Worm (Caenorhabditis elegans) whole organism, dauer: ENCODE results near the gene srd-56.

Source experiments
- unc-62 ChIP-seq: sonication (generic microtip); optimal IDR thresholded peaks from 2 replicates; lab custom pipeline; 2017; ENCODE audit warnings: missing biosample characterization, missing genetic modification reagents, missing genetic modification characterization

Gene srd-56

DNA sequence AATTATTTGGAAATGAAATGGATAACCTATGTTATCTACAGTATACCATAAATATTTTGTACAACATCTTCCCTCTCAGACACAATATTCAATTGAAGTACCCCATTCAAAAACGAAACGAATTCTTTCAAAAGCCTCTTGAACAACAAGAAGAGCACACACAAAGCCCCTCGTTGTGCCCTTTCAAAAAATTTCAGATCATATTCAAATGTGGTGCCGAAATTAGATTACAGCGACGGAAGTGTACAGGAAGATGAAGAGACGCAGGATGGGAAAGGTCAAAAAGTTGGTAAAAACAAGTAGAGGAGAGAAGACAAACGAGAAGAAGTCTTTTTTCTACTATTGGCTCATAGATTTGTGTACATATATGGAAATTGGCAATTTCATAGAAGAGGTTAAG lies 26.9 kb downstream of the srd-56 start:
- no peak for TF ChIP-seq unc-62 (GFP tag; lab: Kevin White, UChicago)

DNA sequence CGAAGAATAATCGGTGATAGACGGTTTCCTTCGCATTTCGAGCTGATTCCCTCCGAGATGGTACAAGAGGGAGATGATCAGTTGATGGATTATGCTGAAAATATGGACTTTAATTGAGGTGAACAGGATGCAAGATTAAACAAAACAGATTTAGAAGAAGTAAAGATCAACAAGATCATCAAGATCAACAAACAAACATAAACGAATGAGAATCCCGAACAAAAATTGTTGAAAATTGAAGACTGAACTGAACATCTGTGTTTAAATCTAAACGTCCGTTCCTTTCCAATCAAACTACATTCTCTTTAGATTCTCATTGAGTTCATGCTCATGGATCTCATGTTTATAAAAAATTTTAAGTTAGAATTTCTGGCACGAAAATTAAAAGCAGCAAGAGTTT lies 28.2 kb downstream of the srd-56 start, which contains the start of gene glc-4:
TSS of gene glc-4 (minus strand) at position 101 of the 400 bp plus-strand sequence.
- TF ChIP-seq unc-62 (GFP tag; lab: Kevin White, UChicago) = no peak

DNA sequence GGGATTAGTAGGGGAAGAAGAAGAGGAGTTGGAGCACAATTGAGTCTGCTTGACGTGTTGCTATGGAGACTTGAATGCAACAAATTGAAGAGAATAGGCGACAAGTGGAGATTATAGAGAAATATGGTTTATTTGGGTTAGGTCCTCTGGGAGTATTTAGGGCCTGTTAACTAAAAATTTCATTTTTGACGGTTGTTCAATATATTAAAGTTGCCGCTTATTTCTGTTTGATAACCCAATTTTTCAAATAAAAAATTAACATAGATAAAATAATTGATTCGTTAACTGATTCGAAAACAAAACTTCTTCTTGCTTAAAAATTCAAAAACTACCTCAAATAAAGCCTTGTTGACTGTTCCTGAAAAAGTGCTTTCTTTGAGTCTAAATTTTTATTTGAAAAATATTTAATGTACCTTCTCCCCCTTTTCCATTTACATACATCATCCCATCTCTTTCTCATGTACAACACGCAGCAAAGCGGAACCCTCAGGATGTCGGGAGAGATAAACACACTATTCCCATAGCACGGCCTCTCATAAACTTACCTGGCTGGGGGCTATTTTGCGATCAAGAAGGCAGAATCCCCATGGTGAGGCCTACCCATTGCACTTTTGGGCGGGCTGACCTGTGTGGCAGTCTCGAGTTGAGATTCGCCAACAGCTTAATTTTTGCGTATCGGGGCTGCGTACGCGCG lies 31.6 kb downstream of the srd-56 start, which contains the start of gene dyf-13:
TSS of gene dyf-13 (minus strand) at position 51 of the 694 bp plus-strand sequence.
- TF ChIP-seq unc-62 (GFP tag; lab: Kevin White, UChicago) = no peak

DNA sequence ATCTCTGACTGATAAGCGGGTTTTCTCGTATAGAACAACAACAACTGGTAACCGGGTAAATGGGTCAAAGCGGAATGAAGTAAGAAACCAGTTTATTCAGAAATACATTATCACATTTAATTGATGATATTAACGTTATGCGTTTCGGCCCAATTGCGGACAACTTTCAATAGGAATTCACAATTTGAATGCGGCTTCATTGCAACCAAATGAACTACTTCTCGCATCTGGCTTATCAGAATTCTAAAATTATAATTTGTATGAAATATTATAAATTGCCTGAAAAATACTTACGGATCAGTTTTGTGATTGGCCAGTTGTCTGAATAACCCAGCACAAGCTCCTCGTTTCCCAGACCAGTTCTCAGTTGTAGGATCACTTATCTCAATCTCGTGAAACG lies 34.3 kb downstream of the srd-56 start, which contains the start of gene col-36:
TSS of gene col-36 (minus strand) at position 101 of the 400 bp plus-strand sequence.
- TF ChIP-seq unc-62 (GFP tag; lab: Kevin White, UChicago) = no peak

DNA sequence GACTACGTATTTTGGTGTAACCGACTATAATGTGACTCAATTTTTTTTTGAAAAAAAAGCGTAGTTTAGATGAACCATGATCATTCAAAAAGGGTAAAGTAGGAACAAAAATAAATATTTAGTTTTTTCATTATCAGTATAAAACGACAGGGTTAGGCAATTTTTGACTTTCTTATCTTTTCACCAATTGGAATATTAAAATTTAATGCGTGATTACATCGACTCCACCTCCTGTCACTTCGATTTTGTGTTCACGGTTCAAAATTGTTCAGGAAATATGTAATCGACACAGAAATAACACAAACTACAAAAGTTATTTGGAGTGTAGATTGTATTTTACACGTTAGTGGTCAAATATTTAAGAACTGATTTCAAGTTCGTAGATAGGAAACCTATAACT lies 36.2 kb downstream of the srd-56 start:
- TF ChIP-seq unc-62 (GFP tag; lab: Kevin White, UChicago) = no peak

DNA sequence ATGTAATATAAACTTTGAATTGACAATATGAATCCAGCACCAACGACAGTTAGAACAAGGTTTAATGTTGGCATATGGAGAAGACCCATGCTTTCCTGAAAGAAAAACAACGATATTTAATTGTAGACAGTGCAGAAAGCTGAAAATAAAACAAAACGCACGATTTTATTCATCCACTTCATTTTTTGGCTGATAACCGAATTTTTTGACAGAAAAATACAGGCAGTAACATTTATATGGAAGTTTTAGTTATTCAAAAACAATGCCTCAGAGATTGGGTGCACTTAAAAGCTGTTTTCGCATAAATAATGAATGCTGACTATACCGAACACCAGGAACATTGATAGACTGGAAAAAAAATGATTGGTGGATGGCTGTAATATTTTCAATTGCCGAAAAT lies 37.3 kb downstream of the srd-56 start, which contains the start of gene mfsd-13.2:
TSS of gene mfsd-13.2 (minus strand) at position 101 of the 400 bp plus-strand sequence.
- no peak for TF ChIP-seq unc-62 (GFP tag; lab: Kevin White, UChicago)

DNA sequence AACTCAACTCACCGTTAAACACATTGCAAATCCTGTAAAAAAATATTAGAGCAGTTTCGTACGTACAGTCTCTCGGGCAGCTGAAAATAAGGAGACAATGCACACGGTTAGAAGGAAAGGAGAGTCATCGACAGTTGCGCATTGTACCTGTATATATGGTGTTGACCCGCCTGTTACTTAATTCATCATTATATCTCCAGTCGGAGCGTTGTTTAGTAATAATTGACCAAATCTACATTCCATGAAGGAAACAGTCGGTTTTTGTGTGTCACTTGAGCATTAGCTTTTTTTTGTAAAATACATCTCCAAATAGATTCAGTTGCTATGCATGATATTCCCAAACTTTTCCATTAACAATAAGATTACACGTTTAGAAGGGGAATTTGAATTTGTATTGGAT lies 41.5 kb downstream of the srd-56 start, which contains the start of gene C27H5.12:
TSS of gene C27H5.12 (minus strand) at position 101 of the 400 bp plus-strand sequence.
- no peak for TF ChIP-seq unc-62 (GFP tag; lab: Kevin White, UChicago)

DNA sequence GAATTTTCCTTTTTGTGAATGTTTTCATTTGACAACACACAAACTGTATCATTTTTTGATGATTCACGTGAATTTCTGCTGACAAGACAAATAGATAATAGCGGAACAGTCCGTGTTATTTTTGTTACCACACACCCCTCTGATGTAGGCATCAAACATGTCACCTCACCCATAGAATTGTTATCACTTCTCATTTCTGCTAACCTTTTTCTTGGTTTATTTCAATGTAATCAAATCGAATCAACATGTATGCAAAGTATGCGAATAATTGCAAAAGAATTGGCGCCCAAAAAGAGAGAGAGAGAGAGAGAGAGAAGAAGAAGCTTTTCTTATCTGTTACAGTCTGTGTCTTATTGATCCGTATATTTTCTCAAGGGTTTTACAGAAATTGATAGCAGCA lies 45.6 kb downstream of the srd-56 start:
- TF ChIP-seq unc-62 (GFP tag; lab: Kevin White, UChicago) = no peak

DNA sequence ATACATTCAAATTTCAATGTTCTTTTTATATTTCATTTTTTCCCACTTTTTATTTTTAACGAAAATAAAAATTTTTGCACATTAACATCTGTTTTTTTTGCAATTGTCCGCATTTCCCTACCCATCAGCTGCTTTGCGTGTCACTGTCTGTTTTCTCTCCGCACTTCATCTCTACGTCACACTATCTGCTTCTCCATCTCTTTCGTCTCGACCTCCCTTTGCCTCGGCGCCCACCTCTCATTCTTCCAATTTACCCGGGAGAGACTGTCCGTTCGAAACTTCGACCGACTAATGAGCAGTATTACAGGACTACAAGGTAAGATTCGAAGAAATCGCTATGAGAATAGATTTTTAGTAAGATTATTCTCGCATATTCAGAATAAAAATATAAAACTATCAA lies 47.6 kb downstream of the srd-56 start, which contains the start of gene C27H5.2:
TSS of gene C27H5.2 (plus strand) at position 190 of the 400 bp plus-strand sequence.
- no peak for TF ChIP-seq unc-62 (GFP tag; lab: Kevin White, UChicago)

DNA sequence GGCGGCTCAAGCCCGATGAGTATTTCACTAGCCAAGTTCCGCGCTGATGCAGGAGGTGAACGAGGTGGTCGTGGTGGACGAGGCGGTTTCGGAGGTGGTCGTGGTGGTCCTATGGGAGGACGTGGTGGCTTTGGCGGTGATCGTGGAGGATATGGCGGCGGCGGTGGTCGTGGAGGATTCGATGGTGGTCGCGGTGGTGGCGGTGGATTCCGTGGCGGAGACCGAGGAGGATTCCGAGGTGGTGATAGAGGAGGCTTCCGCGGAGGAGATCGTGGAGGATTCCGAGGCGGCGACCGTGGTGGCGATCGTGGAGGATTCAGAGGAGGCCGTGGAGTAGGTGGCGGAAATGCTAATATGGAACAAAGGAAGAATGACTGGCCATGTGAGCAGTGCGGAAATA lies 48.3 kb downstream of the srd-56 start:
- TF ChIP-seq unc-62 (GFP tag; lab: Kevin White, UChicago) = no peak
